Worm (Caenorhabditis elegans) whole organism, L1 larva: ENCODE measurements around the gene T23E7.2.
A peak's percentile ranks its signal among the peaks of the same experiment; 100 is the strongest.

Experiments used
- blmp-1 ChIP-seq: fragments of 150-350 bp; optimal IDR thresholded peaks from 2 replicates; lab custom pipeline; 2014; ENCODE audit warnings: missing biosample characterization, missing genetic modification characterization
- fkh-10 ChIP-seq: sonication (generic microtip); optimal IDR thresholded peaks from 2 replicates; lab custom pipeline; 2017; ENCODE audit warnings: missing biosample characterization, missing genetic modification reagents, missing genetic modification characterization
- hlh-17 ChIP-seq: fragments of 200-800 bp; sonication (Bioruptor generic); optimal IDR thresholded peaks from 2 replicates; lab custom pipeline; 2018; ENCODE audit warnings: missing genetic modification characterization, mild to moderate bottlenecking, missing compliant biosample characterization, moderate library complexity, borderline replicate concordance
- hlh-4 ChIP-seq: sonication (generic microtip); optimal IDR thresholded peaks from 2 replicates; lab custom pipeline; 2016; ENCODE audit warnings: mild to moderate bottlenecking, missing genetic modification characterization, missing compliant biosample characterization
- lin-13 ChIP-seq: fragments of 150-350 bp; optimal IDR thresholded peaks from 2 replicates; lab custom pipeline; 2014; ENCODE audit warnings: missing biosample characterization, missing genetic modification reagents, missing genetic modification characterization
- lsy-2 ChIP-seq, 2 experiments: fragments of 150-350 bp; optimal IDR thresholded peaks; 2 replicates each; lab custom pipeline; 2014; ENCODE audit warnings: missing biosample characterization in 2 of 2, missing genetic modification characterization in 2 of 2
- mef-2 ChIP-seq: fragments of 150-350 bp; optimal IDR thresholded peaks from 2 replicates; lab custom pipeline; 2014; ENCODE audit warnings: missing biosample characterization, missing genetic modification characterization
- nhr-28 ChIP-seq: fragments of 150-350 bp; optimal IDR thresholded peaks from 2 replicates; lab custom pipeline; 2014; ENCODE audit warnings: missing biosample characterization, missing genetic modification characterization
- nhr-90 ChIP-seq: sonication (generic microtip); optimal IDR thresholded peaks from 2 replicates; lab custom pipeline; 2016; ENCODE audit warnings: mild to moderate bottlenecking, missing genetic modification characterization, missing compliant biosample characterization; ENCODE audit not compliant: poor library complexity
- rnt-1 ChIP-seq: sonication (generic microtip); optimal IDR thresholded peaks from 2 replicates; lab custom pipeline; 2016; ENCODE audit warnings: mild to moderate bottlenecking, missing genetic modification characterization, moderate library complexity, missing compliant biosample characterization
- unc-130 ChIP-seq: fragments of 150-350 bp; optimal IDR thresholded peaks from 2 replicates; lab custom pipeline; 2017; ENCODE audit warnings: missing biosample characterization, missing genetic modification characterization, inconsistent platforms
- unc-30 ChIP-seq: sonication (generic microtip); optimal IDR thresholded peaks from 2 replicates; lab custom pipeline; 2017; ENCODE audit warnings: missing biosample characterization, missing genetic modification characterization
- unc-62 ChIP-seq: fragments of 150-350 bp; optimal IDR thresholded peaks from 2 replicates; lab custom pipeline; 2014; ENCODE audit warnings: missing biosample characterization, missing genetic modification reagents, missing genetic modification characterization

ce11 chrX:17638460-17638859 lies 32.4 kb upstream of the T23E7.2 start:
- TF ChIP-seq lsy-2 (tag; optimal IDR thresholded peaks at IDR 0.05; lab: Kevin White, UChicago) (no peak), unc-62 (no peak), nhr-28 (tag; lab: Kevin White, UChicago) (no peak), hlh-17 (GFP tag; lab: Kevin White, UChicago) (no peak), rnt-1 (tag; lab: Kevin White, UChicago) (no peak), blmp-1 (tag; lab: Kevin White, UChicago) (peak; percentile 23), unc-30 (tag; lab: Kevin White, UChicago) (no peak), hlh-4 (tag; lab: Kevin White, UChicago) (no peak), nhr-90 (tag; lab: Kevin White, UChicago) (no peak), unc-130 (tag; lab: Kevin White, UChicago) (no peak), mef-2 (no peak), fkh-10 (GFP tag; lab: Kevin White, UChicago) (no peak), lin-13 (GFP tag; lab: Kevin White, UChicago) (no peak)
